Worm (Caenorhabditis elegans): ENCODE results near the gene str-13.

The str-13 gene

ce11 chrV:2757226-2757893 is 30.4 kb upstream of the str-13 start, which contains the start of gene srx-28:
Gene srx-28, minus strand, starts transcription at chrV:2757276.
- TF ChIP-seq pha-4 (tag; optimal IDR thresholded peaks at IDR 0.05) = no peak
- TF ChIP-seq fkh-2 (tag; optimal IDR thresholded peaks at IDR 0.05) = no peak
- TF ChIP-seq ztf-11 (tag; optimal IDR thresholded peaks at IDR 0.05) = no peak
- TF ChIP-seq nhr-77 (tag; optimal IDR thresholded peaks at IDR 0.05) = no peak
- TF ChIP-seq daf-12 (tag; optimal IDR thresholded peaks at IDR 0.05) = no peak
- TF ChIP-seq nhr-43 (tag; optimal IDR thresholded peaks at IDR 0.05; ENCODE audit: poor library complexity, severe bottlenecking) = no peak
- no peak for TF ChIP-seq aly-2 (tag; optimal IDR thresholded peaks at IDR 0.05)
- no peak for TF ChIP-seq mdl-1 (tag; optimal IDR thresholded peaks at IDR 0.05)
- no peak for TF ChIP-seq hmg-11 (tag; optimal IDR thresholded peaks at IDR 0.05)
- no peak for TF ChIP-seq snpc-4 (tag; optimal IDR thresholded peaks at IDR 0.05)
- TF ChIP-seq elt-3 (tag; optimal IDR thresholded peaks at IDR 0.05) = no peak

- TF ChIP-seq nhr-76 (tag; optimal IDR thresholded peaks at IDR 0.05) (no peak), ceh-28 (tag; optimal IDR thresholded peaks at IDR 0.05) (no peak), aly-2 (tag; optimal IDR thresholded peaks at IDR 0.05) (no peak), ceh-82 (tag; optimal IDR thresholded peaks at IDR 0.05) (no peak), daf-12 (tag; optimal IDR thresholded peaks at IDR 0.05) (no peak), lin-39 (tag; optimal IDR thresholded peaks at IDR 0.05) (no peak), fkh-10 (GFP tag; optimal IDR thresholded peaks at IDR 0.05) (no peak), nhr-77 (tag; optimal IDR thresholded peaks at IDR 0.05) (no peak), ZK546.5 (tag; optimal IDR thresholded peaks at IDR 0.05) (no peak), pha-4 (tag; optimal IDR thresholded peaks at IDR 0.05) (no peak), ceh-16 (tag; optimal IDR thresholded peaks at IDR 0.05) (no peak), eor-1 (tag; optimal IDR thresholded peaks at IDR 0.05) (no peak), snpc-4 (tag; optimal IDR thresholded peaks at IDR 0.05) (no peak), lsy-12 (tag; optimal IDR thresholded peaks at IDR 0.05) (no peak), nfya-1 (tag; optimal IDR thresholded peaks at IDR 0.05; ENCODE audit: insufficient read depth) (no peak)
Measured at ce11 chrV:2753007-2753406, 26.0 kb upstream of the str-13 start, which contains the start of gene srx-26. Gene srx-26, minus strand, starts transcription at chrV:2753107.

- TF ChIP-seq ceh-16 (tag; optimal IDR thresholded peaks at IDR 0.05) = no peak
- no peak for TF ChIP-seq ztf-11 (tag; optimal IDR thresholded peaks at IDR 0.05)
- no peak for TF ChIP-seq aly-2 (tag; optimal IDR thresholded peaks at IDR 0.05)
- no peak for TF ChIP-seq nhr-28 (tag; optimal IDR thresholded peaks at IDR 0.05)
- TF ChIP-seq eor-1 (tag; optimal IDR thresholded peaks at IDR 0.05) = no peak
- TF ChIP-seq ZK546.5 (tag; optimal IDR thresholded peaks at IDR 0.05) = no peak
- no peak for TF ChIP-seq mml-1 (tag; optimal IDR thresholded peaks at IDR 0.05)
- no peak for TF ChIP-seq nhr-12 (tag; optimal IDR thresholded peaks at IDR 0.05)
- no peak for TF ChIP-seq pha-4 (tag; optimal IDR thresholded peaks at IDR 0.05)
- no peak for TF ChIP-seq tbx-2 (tag; optimal IDR thresholded peaks at IDR 0.05)
- no peak for TF ChIP-seq lin-39 (tag; optimal IDR thresholded peaks at IDR 0.05)
- TF ChIP-seq R02D3.7 (tag; optimal IDR thresholded peaks at IDR 0.05) = no peak
- TF ChIP-seq elt-3 (tag; optimal IDR thresholded peaks at IDR 0.05) = no peak
- TF ChIP-seq jun-1 (tag; optimal IDR thresholded peaks at IDR 0.05) = no peak
- TF ChIP-seq elt-1 (tag; optimal IDR thresholded peaks at IDR 0.05) = no peak
- no peak for TF ChIP-seq egl-27 (tag; optimal IDR thresholded peaks at IDR 0.05)
- no peak for TF ChIP-seq unc-62 (GFP tag; optimal IDR thresholded peaks at IDR 0.05)
- TF ChIP-seq pqm-1 (tag; optimal IDR thresholded peaks at IDR 0.05) = no peak
- no peak for TF ChIP-seq nhr-25 (tag; optimal IDR thresholded peaks at IDR 0.05)
- no peak for TF ChIP-seq egl-5 (tag; optimal IDR thresholded peaks at IDR 0.05)
Measured at ce11 chrV:2750006-2750405, 23.0 kb upstream of the str-13 start, which contains the start of gene srx-24. Gene srx-24, minus strand, starts transcription at chrV:2750106.

ce11 chrV:2746404-2746803 is 19.4 kb upstream of the str-13 start:
- TF ChIP-seq pqm-1 (tag; optimal IDR thresholded peaks at IDR 0.05) (no peak), snpc-4 (tag; optimal IDR thresholded peaks at IDR 0.05) (no peak), tbx-2 (tag; optimal IDR thresholded peaks at IDR 0.05) (no peak), unc-62 (GFP tag; optimal IDR thresholded peaks at IDR 0.05) (no peak), lin-15B (tag; optimal IDR thresholded peaks at IDR 0.05) (no peak), nhr-43 (tag; optimal IDR thresholded peaks at IDR 0.05; ENCODE audit: poor library complexity, severe bottlenecking) (no peak), ceh-82 (tag; optimal IDR thresholded peaks at IDR 0.05) (no peak), daf-12 (tag; optimal IDR thresholded peaks at IDR 0.05) (no peak), mdl-1 (tag; optimal IDR thresholded peaks at IDR 0.05) (no peak), nhr-11 (tag; optimal IDR thresholded peaks at IDR 0.05) (no peak), sea-2 (GFP tag; optimal IDR thresholded peaks at IDR 0.05) (no peak), ceh-16 (tag; optimal IDR thresholded peaks at IDR 0.05) (no peak), nhr-67 (tag; optimal IDR thresholded peaks at IDR 0.05) (no peak), nhr-28 (tag; optimal IDR thresholded peaks at IDR 0.05) (no peak), unc-39 (tag; optimal IDR thresholded peaks at IDR 0.05) (no peak), ama-1 (optimal IDR thresholded peaks at IDR 0.05) (no peak)
